Worm (Caenorhabditis elegans): ENCODE results near the gene iff-1.

The iff-1 gene

ce11 chrIII:9700114-9700690 lies 46.8 kb downstream of the iff-1 start:
- TF ChIP-seq elt-3 (tag; optimal IDR thresholded peaks at IDR 0.05) (peak in 1 of 6 experiments; percentile 13), F16B12.6 (tag; optimal IDR thresholded peaks at IDR 0.05) (no peak), efl-1 (optimal IDR thresholded peaks at IDR 0.05) (no peak), efl-1 (GFP tag; optimal IDR thresholded peaks at IDR 0.05 in 1 of 2) (peak in 1 of 2 experiments; percentile 14), dsc-1 (tag; optimal IDR thresholded peaks at IDR 0.05) (no peak), C34B4.2 (tag; optimal IDR thresholded peaks at IDR 0.05) (no peak), C04F5.9 (tag; optimal IDR thresholded peaks at IDR 0.05) (no peak), ceh-88 (GFP tag; IDR thresholded peaks at IDR 0.05) (no peak), lin-35 (GFP tag; optimal IDR thresholded peaks at IDR 0.05) (peak in 1 of 2 experiments; percentile 36), zip-4 (GFP tag; optimal IDR thresholded peaks at IDR 0.05) (no peak), blmp-1 (tag; optimal IDR thresholded peaks at IDR 0.05) (peak; percentile 19), aly-2 (tag; optimal IDR thresholded peaks at IDR 0.05) (no peak), pag-3 (tag; optimal IDR thresholded peaks at IDR 0.05; ENCODE audit: borderline replicate concordance, insufficient read depth) (no peak), elt-2 (tag; optimal IDR thresholded peaks at IDR 0.05) (no peak), zag-1 (tag; optimal IDR thresholded peaks at IDR 0.05) (no peak), nhr-47 (tag; optimal IDR thresholded peaks at IDR 0.05) (no peak), fkh-8 (tag; optimal IDR thresholded peaks at IDR 0.05) (no peak), pax-3 (tag; optimal IDR thresholded peaks at IDR 0.05) (no peak), efl-3 (GFP tag; optimal IDR thresholded peaks at IDR 0.05) (no peak), lin-14 (GFP tag; optimal IDR thresholded peaks at IDR 0.05) (peak; percentile 43), ztf-4 (tag; optimal IDR thresholded peaks at IDR 0.05) (no peak), hpl-2 (GFP tag; optimal IDR thresholded peaks at IDR 0.05) (no peak)

- TF ChIP-seq nhr-71 (tag; optimal IDR thresholded peaks at IDR 0.05) (no peak), aly-2 (tag; optimal IDR thresholded peaks at IDR 0.05) (no peak), tbx-2 (tag; optimal IDR thresholded peaks at IDR 0.05) (no peak), unc-130 (tag; optimal IDR thresholded peaks at IDR 0.05) (no peak), nhr-76 (tag; optimal IDR thresholded peaks at IDR 0.05) (no peak), ama-1 (optimal IDR thresholded peaks at IDR 0.05) (no peak), nhr-47 (tag; optimal IDR thresholded peaks at IDR 0.05) (no peak), egl-13 (tag; optimal IDR thresholded peaks at IDR 0.05) (no peak), egl-27 (tag; optimal IDR thresholded peaks at IDR 0.05) (no peak), ceh-82 (tag; optimal IDR thresholded peaks at IDR 0.05) (no peak), ceh-88 (GFP tag; IDR thresholded peaks at IDR 0.05) (no peak), hlh-4 (tag; optimal IDR thresholded peaks at IDR 0.05) (no peak), grh-1 (GFP tag; IDR thresholded peaks at IDR 0.05) (no peak), F16B12.6 (tag; optimal IDR thresholded peaks at IDR 0.05) (no peak), dsc-1 (tag; optimal IDR thresholded peaks at IDR 0.05) (no peak), pax-3 (tag; optimal IDR thresholded peaks at IDR 0.05) (no peak), nhr-19 (GFP tag; conservative IDR thresholded peaks at IDR 0.05) (no peak), nhr-28 (tag; optimal IDR thresholded peaks at IDR 0.05) (no peak), blmp-1 (tag; optimal IDR thresholded peaks at IDR 0.05) (no peak)
Observed at ce11 chrIII:9699576-9699975, 47.4 kb downstream of the iff-1 start, which contains the start of gene tlk-1. tlk-1 (plus strand) TSS chrIII:9699876.

- TF ChIP-seq irx-1 (tag; optimal IDR thresholded peaks at IDR 0.05): no peak
- TF ChIP-seq fkh-10 (GFP tag; optimal IDR thresholded peaks at IDR 0.05): peak; percentile 45
- TF ChIP-seq C16A3.4 (tag; optimal IDR thresholded peaks at IDR 0.05): no peak
- TF ChIP-seq zip-4 (GFP tag; optimal IDR thresholded peaks at IDR 0.05): no peak
- peak; percentile 36 for TF ChIP-seq nhr-71 (tag; optimal IDR thresholded peaks at IDR 0.05)
- no peak for TF ChIP-seq F16B12.6 (tag; optimal IDR thresholded peaks at IDR 0.05)
- no peak for TF ChIP-seq nhr-76 (tag; optimal IDR thresholded peaks at IDR 0.05)
- no peak for TF ChIP-seq fkh-4 (tag; optimal IDR thresholded peaks at IDR 0.05; ENCODE audit: borderline replicate concordance)
- TF ChIP-seq hpl-2 (GFP tag; optimal IDR thresholded peaks at IDR 0.05): no peak
- no peak for TF ChIP-seq efl-3 (GFP tag; optimal IDR thresholded peaks at IDR 0.05)
- TF ChIP-seq mdl-1 (tag; optimal IDR thresholded peaks at IDR 0.05): peak in 1 of 2 experiments; percentile 19
- peak; percentile 91 for TF ChIP-seq lin-14 (GFP tag; optimal IDR thresholded peaks at IDR 0.05)
- TF ChIP-seq sox-4 (tag; optimal IDR thresholded peaks at IDR 0.05): no peak
- no peak for TF ChIP-seq unc-130 (tag; optimal IDR thresholded peaks at IDR 0.05)
- no peak for TF ChIP-seq unc-30 (tag; optimal IDR thresholded peaks at IDR 0.05)
- no peak for TF ChIP-seq nhr-20 (tag; optimal IDR thresholded peaks at IDR 0.05)
- TF ChIP-seq blmp-1 (tag; optimal IDR thresholded peaks at IDR 0.05): peak; percentile 36
- no peak for TF ChIP-seq lin-39 (tag; optimal IDR thresholded peaks at IDR 0.05)
- no peak for TF ChIP-seq lsy-2 (tag; optimal IDR thresholded peaks at IDR 0.05)
- TF ChIP-seq nhr-47 (tag; optimal IDR thresholded peaks at IDR 0.05): no peak
- TF ChIP-seq nhr-28 (tag; optimal IDR thresholded peaks at IDR 0.05): no peak
- TF ChIP-seq ceh-63 (GFP tag; optimal IDR thresholded peaks at IDR 0.05): no peak
- TF ChIP-seq unc-86 (tag; optimal IDR thresholded peaks at IDR 0.05): no peak
Observed at ce11 chrIII:9698635-9699396, 48.2 kb downstream of the iff-1 start.

Data from whole organism, L1 larva.